Fruit fly (Drosophila melanogaster) whole organism, embryonic: ENCODE results near the gene siz.

ENCODE experiments used
- Abd-B ChIP-seq: fragments of 200-800 bp; sonication (Bioruptor generic); optimal IDR thresholded peaks from 2 replicates; lab custom pipeline; 2018; ENCODE audit warnings: missing biosample characterization, mild to moderate bottlenecking, missing genetic modification characterization, moderate library complexity
- Bteb2 ChIP-seq: fragments of 200-800 bp; sonication (Bioruptor generic); optimal IDR thresholded peaks from 2 replicates; lab custom pipeline; 2016; ENCODE audit warnings: missing biosample characterization, missing genetic modification characterization
- CG10431 ChIP-seq: fragments of 200-800 bp; sonication (Bioruptor generic); optimal IDR thresholded peaks from 3 replicates; lab custom pipeline; 2018; ENCODE audit warnings: missing biosample characterization, mild to moderate bottlenecking, missing genetic modification characterization
- CG11398 ChIP-seq: fragments of 200-800 bp; sonication (Bioruptor generic); optimal IDR thresholded peaks from 2 replicates; lab custom pipeline; 2016; ENCODE audit warnings: missing biosample characterization, missing genetic modification characterization
- CG11723 ChIP-seq: fragments of 200-800 bp; sonication (Bioruptor generic); optimal IDR thresholded peaks from 2 replicates; lab custom pipeline; 2017; ENCODE audit warnings: missing biosample characterization, mild to moderate bottlenecking, missing genetic modification characterization
- CG12236 ChIP-seq: fragments of 200-800 bp; sonication (Bioruptor generic); optimal IDR thresholded peaks from 2 replicates; lab custom pipeline; 2016; ENCODE audit warnings: missing biosample characterization, missing genetic modification characterization
- CG12299 ChIP-seq: fragments of 200-800 bp; sonication (Bioruptor generic); optimal IDR thresholded peaks from 2 replicates; lab custom pipeline; 2018; ENCODE audit warnings: missing biosample characterization, mild to moderate bottlenecking, missing genetic modification characterization
- CG12391 ChIP-seq: fragments of 200-800 bp; sonication (Bioruptor generic); optimal IDR thresholded peaks from 3 replicates; lab custom pipeline; 2018; ENCODE audit warnings: missing biosample characterization, mild to moderate bottlenecking, missing genetic modification characterization, moderate library complexity
- CG14667 ChIP-seq: fragments of 200-800 bp; sonication (Bioruptor generic); IDR thresholded peaks from 2 replicates; pipeline ENCODE4 v1.3.6; 2022; ENCODE audit warnings: missing biosample characterization, missing genetic modification characterization
- CG15479 ChIP-seq: fragments of 200-800 bp; sonication (Bioruptor generic); optimal IDR thresholded peaks from 3 replicates; lab custom pipeline; 2019; ENCODE audit warnings: missing biosample characterization, mild to moderate bottlenecking, missing genetic modification characterization, moderate library complexity
- CG2116 ChIP-seq: fragments of 200-800 bp; sonication (Bioruptor generic); optimal IDR thresholded peaks from 3 replicates; lab custom pipeline; 2018; ENCODE audit warnings: missing biosample characterization, mild to moderate bottlenecking, missing genetic modification characterization
- CG30020 ChIP-seq: fragments of 200-800 bp; optimal IDR thresholded peaks from 2 replicates; lab custom pipeline; 2019; ENCODE audit warnings: missing biosample characterization, mild to moderate bottlenecking, missing genetic modification characterization, moderate library complexity
- CG3065 ChIP-seq: fragments of 200-800 bp; sonication (Bioruptor generic); optimal IDR thresholded peaks from 2 replicates; lab custom pipeline; 2016; ENCODE audit warnings: missing biosample characterization, missing genetic modification characterization
- CG4282 ChIP-seq: fragments of 200-800 bp; sonication (Bioruptor generic); optimal IDR thresholded peaks from 2 replicates; lab custom pipeline; 2016; ENCODE audit warnings: missing biosample characterization, missing genetic modification characterization
- CG4360 ChIP-seq: fragments of 200-800 bp; sonication (Bioruptor generic); IDR thresholded peaks from 2 replicates; pipeline ENCODE4 v1.3.6; 2022; ENCODE audit warnings: missing biosample characterization, missing genetic modification characterization
- CG4820 ChIP-seq: fragments of 200-800 bp; sonication (Bioruptor generic); optimal IDR thresholded peaks from 3 replicates; lab custom pipeline; 2016; ENCODE audit warnings: missing biosample characterization, missing genetic modification characterization
- CG9437 ChIP-seq: fragments of 200-800 bp; sonication (Bioruptor generic); optimal IDR thresholded peaks from 2 replicates; lab custom pipeline; 2018; ENCODE audit warnings: missing biosample characterization, mild to moderate bottlenecking, missing genetic modification characterization
- CG9797 ChIP-seq: fragments of 200-800 bp; sonication (Bioruptor generic); optimal IDR thresholded peaks from 3 replicates; lab custom pipeline; 2018; ENCODE audit warnings: missing biosample characterization, mild to moderate bottlenecking, missing genetic modification characterization
- D19A ChIP-seq: fragments of 200-800 bp; optimal IDR thresholded peaks from 3 replicates; lab custom pipeline; 2019; ENCODE audit warnings: missing biosample characterization, mild to moderate bottlenecking, missing genetic modification characterization, moderate library complexity
- HmgD ChIP-seq: fragments of 200-800 bp; sonication (Bioruptor generic); optimal IDR thresholded peaks from 3 replicates; lab custom pipeline; 2016; ENCODE audit warnings: missing biosample characterization, missing genetic modification characterization
- Hr3 ChIP-seq: fragments of 200-800 bp; sonication (Bioruptor generic); optimal IDR thresholded peaks from 3 replicates; lab custom pipeline; 2016; ENCODE audit warnings: missing biosample characterization, missing genetic modification characterization
- Hr39 ChIP-seq: fragments of >200 bp; optimal IDR thresholded peaks from 2 replicates; lab custom pipeline; 2017
- Jarid2 ChIP-seq: fragments of 200-800 bp; sonication (Bioruptor generic); optimal IDR thresholded peaks from 3 replicates; lab custom pipeline; 2017; ENCODE audit warnings: mild to moderate bottlenecking, missing biosample characterization, missing genetic modification reagents, missing genetic modification characterization
- MESR4 ChIP-seq: fragments of 200-800 bp; sonication (Bioruptor generic); optimal IDR thresholded peaks from 2 replicates; lab custom pipeline; 2018; ENCODE audit warnings: missing biosample characterization, mild to moderate bottlenecking, missing genetic modification characterization, moderate library complexity
- Mes4 ChIP-seq: fragments of 200-800 bp; sonication (Bioruptor generic); optimal IDR thresholded peaks from 2 replicates; lab custom pipeline; 2016; ENCODE audit warnings: missing biosample characterization, missing genetic modification characterization
- Nf-YA ChIP-seq: fragments of 200-800 bp; sonication (Bioruptor generic); IDR thresholded peaks from 2 replicates; pipeline ENCODE4 v1.3.6; 2022; ENCODE audit warnings: missing biosample characterization, missing genetic modification characterization
- Oaz ChIP-seq: fragments of 200-800 bp; sonication (Bioruptor generic); IDR thresholded peaks from 2 replicates; pipeline ENCODE4 v1.3.6; 2022; ENCODE audit warnings: missing biosample characterization, missing genetic modification characterization
- Ptx1 ChIP-seq: fragments of 200-800 bp; sonication (Bioruptor generic); IDR thresholded peaks from 2 replicates; pipeline ENCODE4 v1.3.6; 2022; ENCODE audit warnings: missing biosample characterization, missing genetic modification characterization
- Rfx ChIP-seq: fragments of 200-800 bp; sonication (Bioruptor generic); IDR thresholded peaks from 2 replicates; pipeline ENCODE4 v1.3.6; 2022; ENCODE audit warnings: missing biosample characterization, missing genetic modification characterization
- Usf ChIP-seq: fragments of 200-800 bp; sonication (Bioruptor generic); optimal IDR thresholded peaks from 2 replicates; lab custom pipeline; 2017; ENCODE audit warnings: missing genotype, missing biosample characterization, missing genetic modification characterization
- Xbp1 ChIP-seq: fragments of 200-800 bp; sonication (Bioruptor generic); optimal IDR thresholded peaks from 3 replicates; lab custom pipeline; 2016; ENCODE audit warnings: missing biosample characterization, mild to moderate bottlenecking, missing genetic modification characterization
- aop ChIP-seq: fragments of 200-800 bp; sonication (Bioruptor generic); IDR thresholded peaks from 2 replicates; pipeline ENCODE4 v1.3.6; 2022; ENCODE audit warnings: missing biosample characterization, missing genetic modification characterization
- ap ChIP-seq: fragments of 200-800 bp; sonication (Bioruptor generic); IDR thresholded peaks from 2 replicates; pipeline ENCODE4 v1.3.6; 2022; ENCODE audit warnings: missing biosample characterization, missing genetic modification characterization
- bigmax ChIP-seq: fragments of 200-800 bp; sonication (Bioruptor generic); optimal IDR thresholded peaks from 2 replicates; lab custom pipeline; 2018; ENCODE audit warnings: missing biosample characterization, mild to moderate bottlenecking, missing genetic modification characterization
- cad ChIP-seq: fragments of >200 bp; optimal IDR thresholded peaks from 2 replicates; lab custom pipeline; 2017; ENCODE audit warnings: missing biosample characterization, missing genetic modification characterization
- dm ChIP-seq: fragments of 200-800 bp; sonication (Bioruptor generic); optimal IDR thresholded peaks from 3 replicates; lab custom pipeline; 2016; ENCODE audit warnings: missing biosample characterization, missing genetic modification characterization
- fd96Cb ChIP-seq: fragments of 200-800 bp; sonication (Bioruptor generic); optimal IDR thresholded peaks from 2 replicates; lab custom pipeline; 2018; ENCODE audit warnings: missing biosample characterization, mild to moderate bottlenecking, missing genetic modification characterization, moderate library complexity
- ham ChIP-seq: fragments of 200-800 bp; sonication (Bioruptor generic); IDR thresholded peaks from 2 replicates; pipeline ENCODE4 v1.3.6; 2022; ENCODE audit warnings: missing biosample characterization, missing genetic modification characterization
- mam ChIP-seq: fragments of 200-800 bp; sonication (Bioruptor generic); optimal IDR thresholded peaks from 3 replicates; lab custom pipeline; 2016; ENCODE audit warnings: missing biosample characterization, missing genetic modification characterization
- nmo ChIP-seq: fragments of 200-800 bp; sonication (Bioruptor generic); optimal IDR thresholded peaks from 2 replicates; lab custom pipeline; 2018; ENCODE audit warnings: missing biosample characterization, mild to moderate bottlenecking, missing genetic modification characterization, moderate library complexity
- phol ChIP-seq: fragments of 200-800 bp; sonication (Bioruptor generic); optimal IDR thresholded peaks from 3 replicates; lab custom pipeline; 2018; ENCODE audit warnings: missing biosample characterization, mild to moderate bottlenecking, missing genetic modification characterization, moderate library complexity
- pita ChIP-seq: fragments of 200-800 bp; sonication (Bioruptor generic); optimal IDR thresholded peaks from 2 replicates; lab custom pipeline; 2017; ENCODE audit warnings: missing biosample characterization, mild to moderate bottlenecking, missing genetic modification characterization
- pros ChIP-seq: fragments of 200-800 bp; sonication (Bioruptor generic); optimal IDR thresholded peaks from 3 replicates; lab custom pipeline; 2019; ENCODE audit warnings: missing biosample characterization, mild to moderate bottlenecking, missing genetic modification characterization, moderate library complexity
- schlank ChIP-seq: fragments of 200-800 bp; sonication (Bioruptor generic); optimal IDR thresholded peaks from 2 replicates; lab custom pipeline; 2018; ENCODE audit warnings: missing biosample characterization, mild to moderate bottlenecking, missing genetic modification characterization
- sima ChIP-seq: fragments of 200-800 bp; sonication (Bioruptor generic); optimal IDR thresholded peaks from 2 replicates; lab custom pipeline; 2016; ENCODE audit warnings: missing biosample characterization, missing genetic modification characterization
- sqz ChIP-seq: fragments of 200-800 bp; sonication (Bioruptor generic); optimal IDR thresholded peaks from 3 replicates; lab custom pipeline; 2018; ENCODE audit warnings: missing biosample characterization, mild to moderate bottlenecking, missing genetic modification characterization
- ssp ChIP-seq: fragments of 200-800 bp; sonication (Bioruptor generic); IDR thresholded peaks from 2 replicates; pipeline ENCODE4 v1.3.6; 2022; ENCODE audit warnings: missing biosample characterization, missing genetic modification characterization
- tgo ChIP-seq: fragments of 200-800 bp; sonication (Bioruptor generic); IDR thresholded peaks from 3 replicates; pipeline ENCODE4 v1.3.6; 2022; ENCODE audit warnings: missing biosample characterization, missing genetic modification characterization
- trem ChIP-seq: fragments of 200-800 bp; optimal IDR thresholded peaks from 3 replicates; lab custom pipeline; 2019; ENCODE audit warnings: missing biosample characterization, mild to moderate bottlenecking, missing genetic modification characterization, moderate library complexity
- tx ChIP-seq: fragments of 200-800 bp; sonication (Bioruptor generic); optimal IDR thresholded peaks from 2 replicates; lab custom pipeline; 2016; ENCODE audit warnings: missing biosample characterization, missing genetic modification characterization

Gene siz

DNA sequence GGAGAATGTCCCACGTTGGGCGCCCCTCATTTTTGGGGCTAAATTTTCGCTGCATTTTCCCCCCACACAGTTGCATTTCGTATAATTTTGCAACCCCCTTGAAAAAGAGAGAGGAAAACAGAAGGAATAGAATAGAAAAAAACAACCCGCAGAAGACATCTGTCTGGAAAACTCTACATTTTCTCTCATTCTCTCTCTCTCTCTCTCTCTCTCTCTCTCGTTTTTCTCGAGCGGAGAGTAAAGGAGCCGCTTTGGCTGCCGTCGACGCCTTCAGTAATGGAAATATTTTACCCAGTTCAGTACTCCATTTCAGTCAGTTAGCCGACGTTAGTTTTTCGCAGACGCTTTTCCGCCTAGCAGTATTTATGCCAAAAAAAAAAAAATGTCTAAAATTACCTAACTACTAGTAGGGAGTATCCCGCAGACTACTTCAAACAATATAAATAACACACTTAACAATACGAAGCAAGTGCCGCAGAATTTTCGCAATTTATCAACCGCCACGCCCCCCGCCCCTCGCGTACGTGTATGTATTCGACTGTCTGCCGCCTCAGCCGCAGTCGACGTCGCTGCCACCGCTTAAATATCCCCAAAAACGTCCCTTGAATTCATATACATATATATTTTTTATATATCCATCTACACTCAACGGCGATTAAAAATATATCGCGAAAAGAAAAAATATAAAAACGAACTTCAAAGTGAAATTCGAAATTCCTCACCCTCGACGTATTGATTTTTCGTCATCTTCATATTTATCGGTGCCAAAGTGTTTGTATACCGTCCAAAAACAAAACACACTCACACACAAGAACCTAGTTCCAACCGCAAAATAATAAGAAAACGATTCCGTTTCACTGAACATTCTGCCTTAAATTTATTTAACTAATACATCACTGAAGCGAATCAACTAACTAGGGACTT lies 13.7 kb downstream of the siz start (continued):
- TF ChIP-seq CG4282 (GFP tag; lab: Kevin White, UChicago) (no peak), CG14667 (GFP tag; lab: Robert Waterston, UW) (no peak), Jarid2 (GFP tag; lab: Kevin White, UChicago) (peak; percentile 58), fd96Cb (tag; lab: Kevin White, UChicago) (no peak), CG4820 (GFP tag; lab: Kevin White, UChicago) (no peak), sqz (GFP tag; lab: Kevin White, UChicago) (peak; percentile 26), CG3065 (GFP tag; lab: Kevin White, UChicago) (peak; percentile 56), mam (no peak), HmgD (GFP tag; lab: Kevin White, UChicago) (no peak), Abd-B (no peak), Oaz (GFP tag; lab: Robert Waterston, UW) (no peak), trem (tag; lab: Kevin White, UChicago) (no peak), cad (GFP tag; lab: Kevin White, UChicago) (no peak), schlank (tag; lab: Kevin White, UChicago) (no peak), pros (GFP tag; lab: Kevin White, UChicago) (peak; percentile 23), dm (GFP tag; lab: Kevin White, UChicago) (no peak), CG30020 (tag; lab: Kevin White, UChicago) (no peak), ssp (no peak)

DNA sequence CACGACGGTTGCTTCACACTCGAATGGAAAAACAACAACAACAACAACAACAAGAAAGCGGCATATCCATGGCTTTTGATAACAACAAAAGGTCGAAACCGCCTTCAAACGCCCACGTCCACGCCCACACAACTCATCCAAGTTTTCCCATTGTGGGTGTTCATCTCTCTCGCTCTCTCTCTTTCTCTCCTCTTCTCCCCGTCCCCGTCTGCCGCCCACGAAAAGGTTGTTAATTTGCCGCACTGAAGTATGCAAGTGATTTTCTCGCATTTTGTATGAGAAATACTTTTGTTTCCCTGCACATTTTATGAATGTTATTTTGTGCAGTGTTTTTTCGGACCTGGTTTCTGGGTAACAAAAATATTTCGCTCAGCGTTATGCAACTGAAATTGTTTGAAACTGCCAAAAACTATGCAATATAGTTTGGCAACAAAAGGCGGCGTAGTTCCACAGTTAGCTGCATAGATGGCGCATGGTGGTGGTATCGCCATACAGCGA lies 15.1 kb downstream of the siz start:
- TF ChIP-seq CG11398 (GFP tag; lab: Kevin White, UChicago) (peak; percentile 4), tx (no peak), Ptx1 (GFP tag; lab: Robert Waterston, UW) (0 out of 2 replicates have a peak, but pooled peaks have one; percentile 6), CG12299 (tag; lab: Kevin White, UChicago) (peak; percentile 23), nmo (GFP tag; lab: Kevin White, UChicago) (peak; percentile 18), pita (GFP tag; lab: Kevin White, UChicago) (peak; percentile 48), CG9437 (GFP tag; lab: Kevin White, UChicago) (no peak), tgo (GFP tag; lab: Robert Waterston, UW) (no peak; the same call in 2 of the 3 replicates), D19A (tag; lab: Kevin White, UChicago) (no peak), Rfx (GFP tag; lab: Robert Waterston, UW) (peak; percentile 57), ap (GFP tag; lab: Robert Waterston, UW) (no peak), MESR4 (GFP tag; lab: Kevin White, UChicago) (peak; percentile 7), Xbp1 (peak; percentile 37), CG10431 (GFP tag; lab: Kevin White, UChicago) (no peak), Nf-YA (GFP tag; lab: Robert Waterston, UW) (no peak), CG11723 (GFP tag; lab: Kevin White, UChicago) (no peak), CG9797 (no peak), Hr39 (lab: Kevin White, UChicago) (no peak), phol (no peak), Usf (GFP tag; lab: Kevin White, UChicago) (no peak), sima (GFP tag; lab: Kevin White, UChicago) (no peak), CG15479 (GFP tag; lab: Kevin White, UChicago) (no peak), CG12391 (tag; lab: Kevin White, UChicago) (peak; percentile 39), CG2116 (GFP tag; lab: Kevin White, UChicago) (peak; percentile 27), Hr3 (GFP tag; lab: Kevin White, UChicago) (peak; percentile 37), Bteb2 (GFP tag; lab: Kevin White, UChicago) (no peak), bigmax (peak; percentile 9), aop (no peak), Mes4 (GFP tag; lab: Kevin White, UChicago) (no peak), ham (no peak), CG4360 (GFP tag; lab: Robert Waterston, UW) (peak; percentile 87), CG12236 (GFP tag; lab: Kevin White, UChicago) (no peak)
